Fruit fly (Drosophila melanogaster): ENCODE measurements around the gene PICK1.

DNA sequence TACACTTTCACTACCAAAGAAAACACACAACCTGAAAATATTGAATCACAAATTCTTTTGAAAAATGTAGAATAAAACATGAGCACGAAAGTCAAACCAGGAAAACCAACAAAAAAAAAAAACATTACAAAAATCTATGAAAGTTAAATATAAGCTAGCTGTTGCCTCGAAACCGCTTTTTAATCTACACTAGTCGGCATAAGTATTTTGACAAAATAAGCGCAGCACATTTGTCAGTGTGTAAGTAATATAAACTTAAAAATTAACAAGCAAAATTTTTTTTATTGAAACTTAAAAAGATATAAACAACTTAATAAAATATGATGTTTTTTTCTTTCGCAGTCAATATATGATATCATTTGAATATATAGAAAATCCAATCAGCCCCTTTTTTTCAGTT is 18.0 kb downstream of the PICK1 start, which contains the start of gene CG5787:
- TF ChIP-seq CG34406 (GFP tag; optimal IDR thresholded peaks at IDR 0.05) = no peak
- no peak for TF ChIP-seq ss (GFP tag; optimal IDR thresholded peaks at IDR 0.05)
- no peak for TF ChIP-seq Gug (GFP tag; IDR thresholded peaks at IDR 0.05)
- TF ChIP-seq svp (GFP tag) = no peak
- no peak for TF ChIP-seq CG6854 (GFP tag; optimal IDR thresholded peaks at IDR 0.05)
- no peak for TF ChIP-seq CG9139 (GFP tag; optimal IDR thresholded peaks at IDR 0.05)
- no peak for TF ChIP-seq Blimp-1 (GFP tag; optimal IDR thresholded peaks at IDR 0.05)

Measured in whole organism, prepupa.